Fruit fly (Drosophila melanogaster) whole organism, wandering third instar larva: ENCODE results near the gene CG14053.

Experiments used
- Abd-B ChIP-seq: fragments of >200 bp; optimal IDR thresholded peaks from 2 replicates; lab custom pipeline; 2017; ENCODE audit warnings: missing biosample characterization, missing genetic modification characterization
- CG32264 ChIP-seq: fragments of 200-800 bp; sonication (Bioruptor generic); optimal IDR thresholded peaks from 2 replicates; lab custom pipeline; 2016; ENCODE audit warnings: missing biosample characterization, missing genetic modification characterization
- CG9705 ChIP-seq: fragments of 200-800 bp; sonication (Bioruptor generic); optimal IDR thresholded peaks from 2 replicates; lab custom pipeline; 2018; ENCODE audit warnings: missing biosample characterization, mild to moderate bottlenecking, missing genetic modification characterization
- CrebA ChIP-seq: fragments of 200-800 bp; sonication (Bioruptor generic); optimal IDR thresholded peaks from 2 replicates; lab custom pipeline; 2016; ENCODE audit warnings: missing biosample characterization, mild to moderate bottlenecking, missing genetic modification characterization, borderline replicate concordance
- Dfd ChIP-seq: fragments of >200 bp; optimal IDR thresholded peaks from 2 replicates; lab custom pipeline; 2017; ENCODE audit warnings: missing biosample characterization, missing genetic modification characterization
- Dif ChIP-seq: fragments of 200-275, 200-300 bp; sonication (Bioruptor generic); optimal IDR thresholded peaks from 2 replicates; lab custom pipeline; 2018; ENCODE audit warnings: missing biosample characterization, missing genetic modification characterization; ENCODE audit not compliant: partially characterized antibody
- GATAd ChIP-seq: sonication (Bioruptor generic); optimal IDR thresholded peaks from 2 replicates; lab custom pipeline; 2016; ENCODE audit warnings: missing biosample characterization, missing genetic modification characterization
- Hnf4 ChIP-seq: fragments of 200-800 bp; sonication (Bioruptor generic); optimal IDR thresholded peaks from 2 replicates; lab custom pipeline; 2016; ENCODE audit warnings: missing biosample characterization, mild to moderate bottlenecking, missing genetic modification characterization
- Hr78 ChIP-seq: fragments of >200 bp; optimal IDR thresholded peaks from 2 replicates; lab custom pipeline; 2017; ENCODE audit warnings: missing biosample characterization, missing genetic modification characterization
- Hr83 ChIP-seq: fragments of 200-300 bp; sonication (Bioruptor generic); optimal IDR thresholded peaks from 2 replicates; lab custom pipeline; 2016; ENCODE audit warnings: missing biosample characterization, mild to moderate bottlenecking, missing genetic modification characterization, moderate library complexity; ENCODE audit not compliant: poor library complexity, severe bottlenecking
- Jra ChIP-seq: sonication (Bioruptor generic); optimal IDR thresholded peaks from 2 replicates; lab custom pipeline; 2016; ENCODE audit warnings: missing biosample characterization, missing genetic modification characterization
- Mio ChIP-seq: sonication (Bioruptor generic); optimal IDR thresholded peaks from 2 replicates; lab custom pipeline; 2016; ENCODE audit warnings: missing biosample characterization, missing genetic modification characterization
- N ChIP-seq: fragments of >200 bp; optimal IDR thresholded peaks from 2 replicates; lab custom pipeline; 2018; ENCODE audit warnings: missing biosample characterization, missing external identifiers, missing genetic modification characterization
- Rel ChIP-seq, 2 experiments: fragments of 200-800 bp; sonication (Bioruptor generic) in 1 of 2; optimal IDR thresholded peaks; 2 replicates in 1 of 2; 3 replicates in 1 of 2; lab custom pipeline; 2016 to 2019; ENCODE audit warnings: mild to moderate bottlenecking in 2 of 2, missing biosample characterization in 2 of 2, missing genetic modification characterization in 2 of 2, moderate library complexity in 1 of 2
- Sp1 ChIP-seq: fragments of 200-800 bp; sonication (Bioruptor generic); optimal IDR thresholded peaks from 3 replicates; lab custom pipeline; 2019; ENCODE audit warnings: missing biosample characterization, mild to moderate bottlenecking, missing genetic modification characterization, moderate library complexity
- Vsx2 ChIP-seq: fragments of 200-300, 225-300 bp; sonication (Bioruptor generic); optimal IDR thresholded peaks from 2 replicates; lab custom pipeline; 2018; ENCODE audit warnings: missing biosample characterization, missing genetic modification characterization; ENCODE audit not compliant: partially characterized antibody
- br ChIP-seq: fragments of 200-800 bp; sonication (Bioruptor generic); optimal IDR thresholded peaks from 2 replicates; lab custom pipeline; 2016; ENCODE audit warnings: missing biosample characterization, missing genetic modification characterization
- brk ChIP-seq: fragments of 200-800 bp; sonication (Bioruptor generic); optimal IDR thresholded peaks from 2 replicates; lab custom pipeline; 2016; ENCODE audit warnings: missing biosample characterization, mild to moderate bottlenecking, missing genetic modification characterization
- dl ChIP-seq, 2 experiments: fragments of 175-275, 200-275 bp in 1 of 2; fragments of 200-275 bp in 1 of 2; sonication (Bioruptor generic); optimal IDR thresholded peaks; lab custom pipeline; 2018; ENCODE audit warnings: mild to moderate bottlenecking in 2 of 2, missing biosample characterization in 2 of 2, missing genetic modification characterization in 2 of 2, moderate library complexity in 2 of 2; ENCODE audit not compliant: partially characterized antibody in 2 of 2, insufficient read depth in 1 of 2
- dmrt93B ChIP-seq: fragments of 200-800 bp; sonication (Bioruptor generic); optimal IDR thresholded peaks from 2 replicates; lab custom pipeline; 2018; ENCODE audit warnings: missing biosample characterization, mild to moderate bottlenecking, missing genetic modification characterization
- dsf ChIP-seq: sonication (Bioruptor generic); optimal IDR thresholded peaks from 2 replicates; lab custom pipeline; 2016; ENCODE audit warnings: missing biosample characterization, missing genetic modification characterization, borderline replicate concordance
- foxo ChIP-seq, 2 experiments: fragments of 200-800 bp; sonication (Bioruptor generic); optimal IDR thresholded peaks; 2 replicates in 1 of 2; 3 replicates in 1 of 2; lab custom pipeline; 2016 to 2017; ENCODE audit warnings: missing biosample characterization in 2 of 2, missing genetic modification characterization in 2 of 2
- h ChIP-seq: fragments of 200-800 bp; sonication (Bioruptor generic); optimal IDR thresholded peaks from 3 replicates; lab custom pipeline; 2016; ENCODE audit warnings: missing biosample characterization, mild to moderate bottlenecking, missing genetic modification characterization
- pan ChIP-seq: fragments of >200 bp; optimal IDR thresholded peaks from 2 replicates; lab custom pipeline; 2017
- sage ChIP-seq: fragments of 200-800 bp; sonication (Bioruptor generic); optimal IDR thresholded peaks from 2 replicates; lab custom pipeline; 2016; ENCODE audit warnings: missing biosample characterization, mild to moderate bottlenecking, missing genetic modification characterization
- sv ChIP-seq: fragments of 200-800 bp; sonication (Bioruptor generic); optimal IDR thresholded peaks from 3 replicates; lab custom pipeline; 2016; ENCODE audit warnings: missing biosample characterization, missing genetic modification characterization
- tai ChIP-seq: sonication (Bioruptor generic); optimal IDR thresholded peaks from 2 replicates; lab custom pipeline; 2016; ENCODE audit warnings: missing biosample characterization, missing genetic modification characterization
- usp ChIP-seq: fragments of >200 bp; optimal IDR thresholded peaks from 2 replicates; lab custom pipeline; 2017; ENCODE audit warnings: missing biosample characterization, missing genetic modification characterization
- woc ChIP-seq: sonication (Bioruptor generic); optimal IDR thresholded peaks from 2 replicates; lab custom pipeline; 2016; ENCODE audit warnings: missing biosample characterization, mild to moderate bottlenecking, missing genetic modification characterization

The CG14053 gene

dm6 chrX:2166129-2166528 is 27.6 kb downstream of the CG14053 start:
- no peak for TF ChIP-seq Dif (GFP tag; lab: Kevin White, UChicago)
- no peak for TF ChIP-seq br
- TF ChIP-seq Hr83 (GFP tag; lab: Kevin White, UChicago) = no peak
- no peak for TF ChIP-seq Rel (GFP tag; optimal IDR thresholded peaks at IDR 0.05; lab: Kevin White, UChicago)
- TF ChIP-seq Rel (tag; optimal IDR thresholded peaks at IDR 0.05; lab: Kevin White, UChicago) = no peak

dm6 chrX:2165394-2165793 is 28.3 kb downstream of the CG14053 start:
- no peak for TF ChIP-seq pan
- TF ChIP-seq CG9705 (GFP tag; lab: Kevin White, UChicago) = no peak
- no peak for TF ChIP-seq Sp1 (GFP tag; lab: Kevin White, UChicago)

dm6 chrX:2163358-2163757 is 30.4 kb downstream of the CG14053 start:
- no peak for TF ChIP-seq Abd-B (GFP tag; lab: Kevin White, UChicago)
- TF ChIP-seq CrebA (GFP tag; lab: Kevin White, UChicago) = no peak
- TF ChIP-seq Dfd (GFP tag; lab: Kevin White, UChicago) = no peak
- TF ChIP-seq h (GFP tag; lab: Kevin White, UChicago) = no peak
- TF ChIP-seq Vsx2 = no peak
- TF ChIP-seq dsf (GFP tag; lab: Kevin White, UChicago) = no peak
- no peak for TF ChIP-seq GATAd (GFP tag; lab: Kevin White, UChicago)
- no peak for TF ChIP-seq tai (GFP tag; lab: Kevin White, UChicago)
- no peak for TF ChIP-seq CG9705 (GFP tag; lab: Kevin White, UChicago)
- no peak for TF ChIP-seq Hnf4 (GFP tag; lab: Kevin White, UChicago)
- no peak for TF ChIP-seq CG32264 (GFP tag; lab: Kevin White, UChicago)

- TF ChIP-seq usp (GFP tag; lab: Kevin White, UChicago) (no peak), Hr78 (GFP tag; lab: Kevin White, UChicago) (no peak), Hr83 (GFP tag; lab: Kevin White, UChicago) (no peak), sv (GFP tag; lab: Kevin White, UChicago) (no peak), Abd-B (GFP tag; lab: Kevin White, UChicago) (no peak), sage (GFP tag; lab: Kevin White, UChicago) (no peak), Rel (GFP tag; optimal IDR thresholded peaks at IDR 0.05; lab: Kevin White, UChicago) (no peak), Rel (tag; optimal IDR thresholded peaks at IDR 0.05; lab: Kevin White, UChicago) (peak; percentile 92)
These were observed 31.4 kb downstream of the CG14053 start, which contains the start of the genes Cyp4d1 and CG3630 for dm6 chrX:2162130-2162907. Gene Cyp4d1 (minus strand): TSS chrX:2162180. Gene CG3630 (plus strand): TSS chrX:2162196.

- TF ChIP-seq dl (GFP tag; optimal IDR thresholded peaks at IDR 0.05; lab: Kevin White, UChicago; ENCODE audit: insufficient read depth in 1 of 2, partially characterized antibody in 2 of 2) (no peak), Abd-B (GFP tag; lab: Kevin White, UChicago) (no peak), CG32264 (GFP tag; lab: Kevin White, UChicago) (no peak), N (GFP tag; lab: Kevin White, UChicago) (no peak), woc (GFP tag; lab: Kevin White, UChicago) (no peak), Hnf4 (GFP tag; lab: Kevin White, UChicago) (no peak), tai (GFP tag; lab: Kevin White, UChicago) (no peak), Rel (GFP tag; optimal IDR thresholded peaks at IDR 0.05; lab: Kevin White, UChicago) (no peak), Rel (tag; optimal IDR thresholded peaks at IDR 0.05; lab: Kevin White, UChicago) (no peak), Dif (GFP tag; lab: Kevin White, UChicago) (no peak), dmrt93B (no peak), CrebA (GFP tag; lab: Kevin White, UChicago) (no peak), foxo (GFP tag; optimal IDR thresholded peaks at IDR 0.05; lab: Kevin White, UChicago) (no peak), CG9705 (GFP tag; lab: Kevin White, UChicago) (no peak), brk (GFP tag; lab: Kevin White, UChicago) (no peak), Jra (GFP tag; lab: Kevin White, UChicago) (no peak), Mio (GFP tag; lab: Kevin White, UChicago) (no peak)
These were observed 32.7 kb downstream of the CG14053 start for dm6 chrX:2161020-2161419.
